Worm (Caenorhabditis elegans) whole organism, mixed stage, embryonic: ENCODE results near the gene F47G3.1.

Experiments used
- blmp-1 ChIP-seq: fragments of 150-350 bp; optimal IDR thresholded peaks from 2 replicates; lab custom pipeline; 2014; ENCODE audit warnings: missing biosample characterization, missing genetic modification characterization
- ces-1 ChIP-seq: fragments of 150-350 bp; optimal IDR thresholded peaks from 2 replicates; lab custom pipeline; 2014; ENCODE audit warnings: missing biosample characterization, missing genetic modification reagents, missing genetic modification characterization
- elt-1 ChIP-seq: sonication (generic microtip); optimal IDR thresholded peaks from 2 replicates; lab custom pipeline; 2017; ENCODE audit warnings: missing genetic modification characterization, mild to moderate bottlenecking, missing compliant biosample characterization, antibody characterized with exemption, moderate library complexity, borderline replicate concordance; ENCODE audit not compliant: insufficient read depth
- hlh-1 ChIP-seq: fragments of 150-350 bp; optimal IDR thresholded peaks from 2 replicates; lab custom pipeline; 2014; ENCODE audit warnings: missing biosample characterization, missing genetic modification reagents, missing genetic modification characterization
- lsy-2 ChIP-seq: fragments of 150-350 bp; optimal IDR thresholded peaks from 2 replicates; lab custom pipeline; 2014; ENCODE audit warnings: missing biosample characterization, missing genetic modification characterization
- mab-5 ChIP-seq: fragments of 150-350 bp; optimal IDR thresholded peaks from 2 replicates; lab custom pipeline; 2014; ENCODE audit warnings: missing biosample characterization, missing genetic modification characterization
- nhr-76 ChIP-seq: sonication (generic microtip); optimal IDR thresholded peaks from 2 replicates; lab custom pipeline; 2017; ENCODE audit warnings: missing biosample characterization, missing genetic modification characterization
- pha-4 ChIP-seq: fragments of 150-350 bp; optimal IDR thresholded peaks from 2 replicates; lab custom pipeline; 2018; ENCODE audit warnings: missing biosample characterization, missing genetic modification reagents, missing genetic modification characterization
- sptf-1 ChIP-seq: sonication (generic microtip); optimal IDR thresholded peaks from 2 replicates; lab custom pipeline; 2017; ENCODE audit warnings: mild to moderate bottlenecking, missing genetic modification characterization, moderate library complexity, missing compliant biosample characterization
- tbx-8 ChIP-seq: fragments of 200-800 bp; sonication (Bioruptor generic); optimal IDR thresholded peaks from 2 replicates; lab custom pipeline; 2018; ENCODE audit warnings: mild to moderate bottlenecking, missing genetic modification characterization, moderate library complexity, missing compliant biosample characterization
- unc-39 ChIP-seq: fragments of 150-350 bp; optimal IDR thresholded peaks from 2 replicates; lab custom pipeline; 2014; ENCODE audit warnings: missing biosample characterization, missing genetic modification characterization
- unc-62 ChIP-seq: fragments of 150-350 bp; optimal IDR thresholded peaks from 2 replicates; lab custom pipeline; 2014; ENCODE audit warnings: missing biosample characterization, missing genetic modification reagents, missing genetic modification characterization

DNA sequence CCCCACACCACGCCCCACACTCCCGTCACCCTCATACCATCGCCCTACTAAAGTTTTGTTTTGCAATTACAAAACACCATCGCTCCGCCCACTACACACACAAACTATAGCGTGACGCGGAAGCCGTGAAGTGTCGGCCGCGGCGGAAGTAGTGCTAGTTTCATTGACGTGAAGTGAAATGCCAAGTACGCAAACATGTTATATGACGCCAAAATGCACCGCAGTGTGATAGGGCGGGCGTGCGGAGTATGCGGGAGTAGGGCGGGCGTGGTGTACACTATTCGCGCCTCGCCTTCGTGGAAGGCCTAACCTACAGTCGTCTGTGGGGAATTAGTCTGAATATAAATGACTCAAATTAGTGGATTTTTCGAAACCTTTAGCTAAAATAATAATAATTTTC is 22.7 kb upstream of the F47G3.1 start:
- no peak for TF ChIP-seq mab-5 (tag; lab: Kevin White, UChicago)
- no peak for TF ChIP-seq pha-4 (tag; lab: Kevin White, UChicago)
- TF ChIP-seq sptf-1 = no peak
- TF ChIP-seq tbx-8 (GFP tag; lab: Kevin White, UChicago) = no peak
- TF ChIP-seq nhr-76 (tag; lab: Kevin White, UChicago) = no peak
- TF ChIP-seq ces-1 (GFP tag; lab: Kevin White, UChicago) = no peak
- TF ChIP-seq lsy-2 = no peak
- TF ChIP-seq unc-39 (tag; lab: Kevin White, UChicago) = no peak
- TF ChIP-seq unc-62 (GFP tag; lab: Kevin White, UChicago) = no peak
- TF ChIP-seq blmp-1 = no peak
- no peak for TF ChIP-seq hlh-1 (tag; lab: Kevin White, UChicago)
- TF ChIP-seq elt-1 (tag; lab: Kevin White, UChicago) = no peak
